Fruit fly (Drosophila melanogaster) whole organism, embryonic: ENCODE results near the gene CG32642.

Experiments
- C15 ChIP-seq: fragments of 200-800 bp; sonication (Bioruptor generic); IDR thresholded peaks from 3 replicates; pipeline ENCODE4 v1.3.6; 2022; ENCODE audit warnings: missing biosample characterization, missing genetic modification characterization
- CG1024 ChIP-seq: fragments of 200-800 bp; sonication (Bioruptor generic); IDR thresholded peaks from 2 replicates; pipeline ENCODE4 v1.3.6; 2022; ENCODE audit warnings: missing biosample characterization, missing genetic modification characterization
- CG11093 ChIP-seq: fragments of 200-800 bp; sonication (Bioruptor generic); IDR thresholded peaks from 3 replicates; pipeline ENCODE4 v1.3.6; 2022; ENCODE audit warnings: missing biosample characterization, missing genetic modification characterization
- CG14965 ChIP-seq: fragments of 200-800 bp; sonication (Bioruptor generic); optimal IDR thresholded peaks from 2 replicates; lab custom pipeline; 2016; ENCODE audit warnings: missing biosample characterization, missing genetic modification characterization, borderline replicate concordance
- CG15269 ChIP-seq: fragments of 200-800 bp; sonication (Bioruptor generic); optimal IDR thresholded peaks from 2 replicates; lab custom pipeline; 2018; ENCODE audit warnings: missing biosample characterization, mild to moderate bottlenecking, missing genetic modification characterization, moderate library complexity
- CG15601 ChIP-seq: fragments of 200-800 bp; sonication (Bioruptor generic); optimal IDR thresholded peaks from 3 replicates; lab custom pipeline; 2019; ENCODE audit warnings: missing biosample characterization, mild to moderate bottlenecking, missing genetic modification characterization, moderate library complexity
- CG1603 ChIP-seq: fragments of 200-800 bp; sonication (Bioruptor generic); optimal IDR thresholded peaks from 2 replicates; lab custom pipeline; 2019; ENCODE audit warnings: missing biosample characterization, mild to moderate bottlenecking, missing genetic modification characterization, moderate library complexity
- CG16779 ChIP-seq: fragments of 200-800 bp; sonication (Bioruptor generic); IDR thresholded peaks from 2 replicates; pipeline ENCODE4 v1.3.6; 2022; ENCODE audit warnings: missing biosample characterization, missing genetic modification characterization
- CG17186 ChIP-seq: fragments of 200-800 bp; sonication (Bioruptor generic); optimal IDR thresholded peaks from 3 replicates; lab custom pipeline; 2017; ENCODE audit warnings: missing biosample characterization, missing genetic modification reagents, missing genetic modification characterization
- CG18011 ChIP-seq: fragments of 200-800 bp; sonication (Bioruptor generic); optimal IDR thresholded peaks from 2 replicates; lab custom pipeline; 2017; ENCODE audit warnings: missing biosample characterization, missing genetic modification characterization, mild to moderate bottlenecking, moderate library complexity, missing genotype
- CG2712 ChIP-seq: fragments of 200-800 bp; optimal IDR thresholded peaks from 3 replicates; lab custom pipeline; 2019; ENCODE audit warnings: missing biosample characterization, mild to moderate bottlenecking, missing genetic modification characterization, moderate library complexity
- CG31224 ChIP-seq: fragments of 200-800 bp; sonication (Bioruptor generic); IDR thresholded peaks from 2 replicates; pipeline ENCODE4 v1.3.6; 2022; ENCODE audit warnings: missing biosample characterization, missing genetic modification characterization
- CG34376 ChIP-seq: fragments of 200-800 bp; sonication (Bioruptor generic); optimal IDR thresholded peaks from 2 replicates; lab custom pipeline; 2018; ENCODE audit warnings: missing biosample characterization, mild to moderate bottlenecking, missing genetic modification characterization
- CG3847 ChIP-seq: fragments of 200-800 bp; sonication (Bioruptor generic); IDR thresholded peaks from 2 replicates; pipeline ENCODE4 v1.3.6; 2022; ENCODE audit warnings: missing biosample characterization, missing genetic modification characterization
- CG5953 ChIP-seq: fragments of 200-800 bp; sonication (Bioruptor generic); IDR thresholded peaks from 2 replicates; pipeline ENCODE4 v1.3.6; 2022; ENCODE audit warnings: missing biosample characterization, missing genetic modification characterization
- CG6175 ChIP-seq: fragments of 200-800 bp; sonication (Bioruptor generic); IDR thresholded peaks from 3 replicates; pipeline ENCODE4 v1.3.6; 2022; ENCODE audit warnings: missing biosample characterization, missing genetic modification characterization
- CG6683 ChIP-seq: fragments of 200-800 bp; sonication (Bioruptor generic); optimal IDR thresholded peaks from 2 replicates; lab custom pipeline; 2017; ENCODE audit warnings: missing biosample characterization, mild to moderate bottlenecking, missing genetic modification characterization, missing genetic modification reagents
- CG6689 ChIP-seq: fragments of 200-800 bp; sonication (Bioruptor generic); IDR thresholded peaks from 2 replicates; pipeline ENCODE4 v1.3.6; 2022; ENCODE audit warnings: missing biosample characterization, missing genetic modification characterization
- CG7372 ChIP-seq: fragments of 200-800 bp; sonication (Bioruptor generic); IDR thresholded peaks from 2 replicates; pipeline ENCODE4 v1.3.6; 2022; ENCODE audit warnings: missing biosample characterization, missing genetic modification characterization
- CG7745 ChIP-seq: fragments of 200-800 bp; sonication (Bioruptor generic); optimal IDR thresholded peaks from 2 replicates; lab custom pipeline; 2018; ENCODE audit warnings: missing biosample characterization, mild to moderate bottlenecking, missing genetic modification characterization, moderate library complexity
- CG8944 ChIP-seq: fragments of 200-800 bp; sonication (Bioruptor generic); optimal IDR thresholded peaks from 3 replicates; lab custom pipeline; 2016; ENCODE audit warnings: missing biosample characterization, missing genetic modification characterization
- E2f1 ChIP-seq: fragments of 200-800 bp; sonication (Bioruptor generic); IDR thresholded peaks from 2 replicates; pipeline ENCODE4 v1.3.6; 2022; ENCODE audit warnings: missing biosample characterization, missing genetic modification characterization
- MESR4 ChIP-seq: fragments of 200-800 bp; sonication (Bioruptor generic); optimal IDR thresholded peaks from 2 replicates; lab custom pipeline; 2018; ENCODE audit warnings: missing biosample characterization, mild to moderate bottlenecking, missing genetic modification characterization, moderate library complexity
- Mad ChIP-seq: fragments of 200-800 bp; sonication (Bioruptor generic); optimal IDR thresholded peaks from 2 replicates; lab custom pipeline; 2016; ENCODE audit warnings: missing biosample characterization, missing genetic modification characterization
- NfI ChIP-seq: fragments of 200-800 bp; sonication (Bioruptor generic); optimal IDR thresholded peaks from 3 replicates; lab custom pipeline; 2018; ENCODE audit warnings: missing biosample characterization, mild to moderate bottlenecking, missing genetic modification characterization, moderate library complexity
- Optix ChIP-seq: fragments of 200-800 bp; sonication (Bioruptor generic); IDR thresholded peaks from 3 replicates; pipeline ENCODE4 v1.3.6; 2022; ENCODE audit warnings: missing biosample characterization, missing genetic modification characterization
- Pdp1 ChIP-seq, 2 experiments: fragments of 200-800 bp; sonication (Bioruptor generic); optimal IDR thresholded peaks; 3 replicates each; lab custom pipeline; 2016; ENCODE audit warnings: missing biosample characterization in 2 of 2, missing genetic modification characterization in 2 of 2, mild to moderate bottlenecking in 1 of 2, moderate library complexity in 1 of 2
- bigmax ChIP-seq: fragments of 200-800 bp; sonication (Bioruptor generic); optimal IDR thresholded peaks from 2 replicates; lab custom pipeline; 2018; ENCODE audit warnings: missing biosample characterization, mild to moderate bottlenecking, missing genetic modification characterization
- cad ChIP-seq: fragments of >200 bp; optimal IDR thresholded peaks from 2 replicates; lab custom pipeline; 2017; ENCODE audit warnings: missing biosample characterization, missing genetic modification characterization
- cas ChIP-seq: fragments of 200-800 bp; sonication (Bioruptor generic); IDR thresholded peaks from 2 replicates; pipeline ENCODE4 v1.3.6; 2022; ENCODE audit warnings: missing biosample characterization, missing genetic modification characterization
- croc ChIP-seq: fragments of 200-800 bp; sonication (Bioruptor generic); conservative IDR thresholded peaks from 3 replicates; pipeline ENCODE4 v1.3.6; 2022; ENCODE audit warnings: missing biosample characterization, missing genetic modification characterization
- da ChIP-seq: fragments of 200-800 bp; sonication (Bioruptor generic); optimal IDR thresholded peaks from 2 replicates; lab custom pipeline; 2016; ENCODE audit warnings: missing biosample characterization, missing genetic modification characterization
- disco-r ChIP-seq: fragments of 200-800 bp; sonication (Bioruptor generic); optimal IDR thresholded peaks from 2 replicates; lab custom pipeline; 2016; ENCODE audit warnings: missing biosample characterization, missing genetic modification characterization
- dmrt99B ChIP-seq: fragments of 200-800 bp; sonication (Bioruptor generic); optimal IDR thresholded peaks from 2 replicates; lab custom pipeline; 2018; ENCODE audit warnings: missing biosample characterization, mild to moderate bottlenecking, missing genetic modification characterization, moderate library complexity
- eve ChIP-seq, 2 experiments: fragments of >200 bp; optimal IDR thresholded peaks; 2 replicates each; lab custom pipeline; 2017; ENCODE audit warnings: missing biosample characterization in 2 of 2, missing genetic modification characterization in 2 of 2
- fu2 ChIP-seq: fragments of 200-800 bp; sonication (Bioruptor generic); optimal IDR thresholded peaks from 2 replicates; lab custom pipeline; 2016; ENCODE audit warnings: missing biosample characterization, missing genetic modification characterization
- grau ChIP-seq: fragments of 200-800 bp; optimal IDR thresholded peaks from 3 replicates; lab custom pipeline; 2019; ENCODE audit warnings: missing biosample characterization, mild to moderate bottlenecking, missing genetic modification characterization, moderate library complexity
- hb ChIP-seq: fragments of 200-800 bp; sonication (Bioruptor generic); IDR thresholded peaks from 3 replicates; pipeline ENCODE4 v1.3.6; 2022; ENCODE audit warnings: missing biosample characterization, missing genetic modification characterization; ENCODE audit not compliant: partially characterized antibody
- maf-S ChIP-seq: fragments of 200-800 bp; sonication (Bioruptor generic); optimal IDR thresholded peaks from 2 replicates; lab custom pipeline; 2016; ENCODE audit warnings: missing biosample characterization, missing genetic modification characterization
- pan ChIP-seq, 4 experiments: fragments of >200 bp in 3 of 4; fragments of 200-800 bp in 1 of 4; sonication (Bioruptor generic) in 1 of 4; optimal IDR thresholded peaks in 3 of 4; IDR thresholded peaks in 1 of 4; 2 replicates each; pipeline versions ENCODE4 v1.3.6 to Lab custom; 2017 to 2022; ENCODE audit warnings: missing biosample characterization in 2 of 4, missing genetic modification characterization in 2 of 4, mixed read lengths in 1 of 4
- psq ChIP-seq: fragments of 200-800 bp; sonication (Bioruptor generic); optimal IDR thresholded peaks from 2 replicates; lab custom pipeline; 2017; ENCODE audit warnings: missing biosample characterization, missing genetic modification characterization
- salm ChIP-seq: fragments of 200-800 bp; sonication (Bioruptor generic); optimal IDR thresholded peaks from 2 replicates; lab custom pipeline; 2018; ENCODE audit warnings: missing biosample characterization, mild to moderate bottlenecking, missing genetic modification characterization
- seq ChIP-seq: fragments of 200-800 bp; sonication (Bioruptor generic); IDR thresholded peaks from 2 replicates; pipeline ENCODE4 v1.3.6; 2022; ENCODE audit warnings: missing biosample characterization, missing genetic modification characterization
- shn ChIP-seq: fragments of 200-800 bp; sonication (Bioruptor generic); optimal IDR thresholded peaks from 3 replicates; lab custom pipeline; 2016; ENCODE audit warnings: missing biosample characterization, missing genetic modification characterization
- tna ChIP-seq: fragments of 200-800 bp; sonication (Bioruptor generic); IDR thresholded peaks from 2 replicates; pipeline ENCODE4 v1.3.6; 2022; ENCODE audit warnings: missing biosample characterization, missing genetic modification characterization; ENCODE audit not compliant: partially characterized antibody
- trh ChIP-seq: fragments of 200-800 bp; sonication (Bioruptor generic); optimal IDR thresholded peaks from 2 replicates; lab custom pipeline; 2016; ENCODE audit warnings: missing biosample characterization, missing genetic modification characterization
- vnd ChIP-seq: fragments of 200-800 bp; sonication (Bioruptor generic); IDR thresholded peaks from 3 replicates; pipeline ENCODE4 v1.3.6; 2022; ENCODE audit warnings: missing biosample characterization, missing genetic modification characterization; ENCODE audit not compliant: partially characterized antibody
- zen ChIP-seq: fragments of 200-800 bp; sonication (Bioruptor generic); optimal IDR thresholded peaks from 3 replicates; lab custom pipeline; 2018; ENCODE audit warnings: missing biosample characterization, mild to moderate bottlenecking, missing genetic modification characterization, moderate library complexity
- zf30C ChIP-seq: fragments of 200-800 bp; sonication (Bioruptor generic); optimal IDR thresholded peaks from 3 replicates; lab custom pipeline; 2018; ENCODE audit warnings: missing biosample characterization, mild to moderate bottlenecking, missing genetic modification characterization

CG32642 gene

DNA sequence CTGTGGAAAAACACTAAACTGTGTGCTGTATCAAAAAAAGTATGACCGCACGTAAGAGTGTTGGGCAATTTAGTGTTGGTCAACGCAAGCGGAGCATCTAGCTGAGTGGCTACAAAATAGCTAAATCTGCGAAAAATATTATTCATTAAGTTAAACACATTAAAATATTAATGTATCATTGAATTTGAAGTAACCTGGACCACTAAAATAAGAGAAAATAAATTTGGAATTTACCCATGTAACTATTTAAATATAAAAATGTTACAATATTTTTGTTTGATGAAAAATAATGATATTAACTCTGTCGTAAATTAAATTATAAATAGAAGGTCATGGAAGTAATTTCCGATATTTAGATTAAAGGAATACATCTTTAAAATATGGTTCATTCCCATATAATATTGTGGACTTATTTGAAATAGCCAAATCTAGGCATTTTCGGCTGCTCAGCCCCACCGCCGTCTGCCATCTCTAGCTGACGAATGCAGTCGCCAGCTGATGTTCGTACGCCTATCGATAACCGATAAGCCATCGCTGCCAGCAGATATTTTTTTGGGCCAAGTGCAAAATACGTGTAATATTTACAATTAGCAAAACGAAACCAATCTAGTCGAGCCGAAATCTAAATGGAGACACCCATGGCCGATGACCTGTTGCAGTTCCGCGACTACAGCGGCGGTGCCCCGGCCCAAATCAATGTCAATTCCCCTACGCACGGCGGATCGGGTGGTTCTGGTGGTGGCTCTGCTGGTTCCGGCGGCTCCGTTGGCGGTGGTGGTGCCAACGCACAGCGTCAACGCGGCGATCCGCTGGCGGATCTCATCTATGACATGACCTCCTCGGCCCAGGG is 49.2 kb upstream of the CG32642 start, which contains the start of the genes Brms1 and CG4645 (continued):
- TF ChIP-seq C15 (GFP tag; lab: Robert Waterston, UW) (no peak), psq (GFP tag; lab: Kevin White, UChicago) (no peak), CG1024 (GFP tag; lab: Robert Waterston, UW) (no peak), CG34376 (GFP tag; lab: Kevin White, UChicago) (peak; percentile 14), CG1603 (tag; lab: Kevin White, UChicago) (no peak), MESR4 (GFP tag; lab: Kevin White, UChicago) (peak; percentile 63), CG15269 (peak; percentile 58), CG2712 (tag; lab: Kevin White, UChicago) (peak; percentile 57), CG6175 (GFP tag; lab: Robert Waterston, UW) (no peak), Mad (GFP tag; lab: Kevin White, UChicago) (no peak), CG3847 (peak; percentile 58), tna (GFP tag; lab: Robert Waterston, UW) (no peak), CG11093 (no peak), zf30C (no peak), dmrt99B (tag; lab: Kevin White, UChicago) (peak; percentile 51), seq (GFP tag; lab: Robert Waterston, UW) (no peak), CG18011 (GFP tag; lab: Kevin White, UChicago) (peak; percentile 35), CG7372 (GFP tag; lab: Robert Waterston, UW) (no peak), CG8944 (GFP tag; lab: Kevin White, UChicago) (no peak), cad (GFP tag; lab: Kevin White, UChicago) (no peak), CG17186 (no peak), Pdp1 (GFP tag; optimal IDR thresholded peaks at IDR 0.05; lab: Kevin White, UChicago) (peak; percentile 12 to 17), grau (tag; lab: Kevin White, UChicago) (peak; percentile 57), zen (tag; lab: Kevin White, UChicago) (no peak), CG6689 (GFP tag; lab: Robert Waterston, UW) (peak; percentile 46), salm (tag; lab: Kevin White, UChicago) (no peak), cas (GFP tag; lab: Robert Waterston, UW) (no peak), CG5953 (GFP tag; lab: Robert Waterston, UW) (no peak), da (GFP tag; lab: Kevin White, UChicago) (no peak), CG6683 (GFP tag; lab: Kevin White, UChicago) (no peak), eve (GFP tag; optimal IDR thresholded peaks at IDR 0.05; lab: Kevin White, UChicago) (no peak), maf-S (no peak), fu2 (no peak), CG16779 (GFP tag; lab: Robert Waterston, UW) (no peak), Optix (GFP tag; lab: Robert Waterston, UW) (no peak), CG7745 (tag; lab: Kevin White, UChicago) (no peak), E2f1 (GFP tag; lab: Robert Waterston, UW) (0 out of 2 replicates have a peak, but pooled peaks have one; percentile 22), vnd (GFP tag; lab: Robert Waterston, UW) (0 out of 3 replicates have a peak, but pooled peaks have one; percentile 17), CG15601 (tag; lab: Kevin White, UChicago) (peak; percentile 35), disco-r (GFP tag; lab: Kevin White, UChicago) (no peak), bigmax (GFP tag; lab: Kevin White, UChicago) (no peak), croc (0 out of 3 replicates have a peak, but pooled peaks have one; percentile 20), pan (optimal IDR thresholded peaks at IDR 0.05; lab: Kevin White, UChicago) (no peak), pan (GFP tag; optimal IDR thresholded peaks at IDR 0.05 in 1 of 2, IDR thresholded peaks at IDR 0.05 in 1 of 2) (peak in 1 of 2 experiments; percentile 18), trh (GFP tag; lab: Kevin White, UChicago) (no peak), hb (GFP tag; lab: Robert Waterston, UW) (no peak), shn (GFP tag; lab: Kevin White, UChicago) (no peak), CG31224 (no peak), NfI (peak; percentile 60), CG14965 (GFP tag; lab: Kevin White, UChicago) (no peak)
